Worm (Caenorhabditis elegans) whole organism, L2 larva: ENCODE measurements around the gene clec-148.

Source experiments
- ZK546.5 ChIP-seq: sonication (generic microtip); optimal IDR thresholded peaks from 2 replicates; lab custom pipeline; 2017; ENCODE audit warnings: missing biosample characterization, missing genetic modification characterization
- egl-27 ChIP-seq: sonication (generic microtip); optimal IDR thresholded peaks from 3 replicates; lab custom pipeline; 2017; ENCODE audit warnings: missing biosample characterization, missing genetic modification reagents, missing genetic modification characterization
- fos-1 ChIP-seq: fragments of 150-350 bp; optimal IDR thresholded peaks from 2 replicates; lab custom pipeline; 2014; ENCODE audit warnings: missing biosample characterization, missing genetic modification characterization
- lin-39 ChIP-seq: fragments of 150-350 bp; optimal IDR thresholded peaks from 2 replicates; lab custom pipeline; 2014; ENCODE audit warnings: missing biosample characterization, missing genetic modification reagents, missing genetic modification characterization
- mdl-1 ChIP-seq, 2 experiments: fragments of 150-350 bp in 1 of 2; sonication (generic microtip) in 1 of 2; optimal IDR thresholded peaks; 2 replicates each; lab custom pipeline; 2017; ENCODE audit warnings: missing biosample characterization in 2 of 2, missing genetic modification characterization in 2 of 2
- nhr-10 ChIP-seq: sonication (generic microtip); optimal IDR thresholded peaks from 2 replicates; lab custom pipeline; 2017; ENCODE audit warnings: missing biosample characterization, missing genetic modification characterization

DNA sequence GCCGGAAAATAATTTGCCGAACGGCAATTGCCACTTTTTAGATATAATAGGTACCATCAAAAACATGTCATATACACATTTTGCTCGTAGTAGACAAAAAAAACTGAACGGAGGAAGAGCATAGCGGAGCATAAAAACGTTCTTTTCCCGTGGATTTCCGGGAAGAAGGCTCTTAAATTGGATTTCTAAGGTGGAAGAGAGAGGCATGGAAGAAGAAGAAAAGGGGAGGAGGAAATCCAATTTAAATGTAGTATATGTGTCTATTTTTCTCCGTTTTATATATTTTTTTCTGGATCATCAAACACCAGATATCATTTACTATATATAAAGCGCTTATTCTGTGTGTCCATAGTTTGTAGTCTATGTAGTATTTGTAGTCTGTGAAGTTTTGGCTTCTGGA lies 35.8 kb upstream of the clec-148 start:
- no peak for TF ChIP-seq ZK546.5 (tag; lab: Kevin White, UChicago)
- TF ChIP-seq egl-27, result no peak
- no peak for TF ChIP-seq lin-39 (tag; lab: Kevin White, UChicago)
- TF ChIP-seq nhr-10 (tag; lab: Kevin White, UChicago), result no peak
- no peak for TF ChIP-seq fos-1 (tag; lab: Kevin White, UChicago)
- TF ChIP-seq mdl-1 (tag; optimal IDR thresholded peaks at IDR 0.05; lab: Kevin White, UChicago), result no peak
